Fruit fly (Drosophila melanogaster) whole organism, embryonic: ENCODE data around the gene Gr93a.

Experiments
- CG10366 ChIP-seq: fragments of 200-800 bp; sonication (Bioruptor generic); IDR thresholded peaks from 2 replicates; pipeline ENCODE4 v1.3.6; 2022; ENCODE audit warnings: missing biosample characterization, missing genetic modification characterization
- CG10431 ChIP-seq: fragments of 200-800 bp; sonication (Bioruptor generic); optimal IDR thresholded peaks from 3 replicates; lab custom pipeline; 2018; ENCODE audit warnings: missing biosample characterization, mild to moderate bottlenecking, missing genetic modification characterization
- CG10462 ChIP-seq: fragments of 200-800 bp; sonication (Bioruptor generic); optimal IDR thresholded peaks from 2 replicates; lab custom pipeline; 2016; ENCODE audit warnings: missing biosample characterization, missing genetic modification characterization
- CG10543 ChIP-seq: fragments of 200-800 bp; sonication (Bioruptor generic); optimal IDR thresholded peaks from 3 replicates; lab custom pipeline; 2017; ENCODE audit warnings: missing biosample characterization, mild to moderate bottlenecking, missing genetic modification characterization, moderate library complexity
- CG11696 ChIP-seq: fragments of 200-800 bp; sonication (Bioruptor generic); IDR thresholded peaks from 2 replicates; pipeline ENCODE4 v1.3.6; 2022; ENCODE audit warnings: missing biosample characterization, missing genetic modification characterization
- CG14441 ChIP-seq: fragments of 200-800 bp; sonication (Bioruptor generic); IDR thresholded peaks from 2 replicates; pipeline ENCODE4 v1.3.6; 2022; ENCODE audit warnings: missing biosample characterization, missing genetic modification characterization
- CG14860 ChIP-seq: fragments of 200-800 bp; sonication (Bioruptor generic); IDR thresholded peaks from 3 replicates; pipeline ENCODE4 v1.3.6; 2022; ENCODE audit warnings: missing biosample characterization, missing genetic modification characterization; ENCODE audit not compliant: partially characterized antibody
- CG17361 ChIP-seq: fragments of 200-800 bp; sonication (Bioruptor generic); IDR thresholded peaks from 3 replicates; pipeline ENCODE4 v1.3.6; 2022; ENCODE audit warnings: missing biosample characterization, missing genetic modification characterization
- CG18011 ChIP-seq: fragments of 200-800 bp; sonication (Bioruptor generic); optimal IDR thresholded peaks from 2 replicates; lab custom pipeline; 2017; ENCODE audit warnings: missing biosample characterization, missing genetic modification characterization, mild to moderate bottlenecking, moderate library complexity, missing genotype
- CG1832 ChIP-seq: fragments of 200-800 bp; sonication (Bioruptor generic); optimal IDR thresholded peaks from 2 replicates; lab custom pipeline; 2017; ENCODE audit warnings: missing biosample characterization, mild to moderate bottlenecking, missing genetic modification characterization, inconsistent platforms
- CG4360 ChIP-seq: fragments of 200-800 bp; sonication (Bioruptor generic); IDR thresholded peaks from 2 replicates; pipeline ENCODE4 v1.3.6; 2022; ENCODE audit warnings: missing biosample characterization, missing genetic modification characterization
- CG5180 ChIP-seq: fragments of 200-800 bp; sonication (Bioruptor generic); optimal IDR thresholded peaks from 3 replicates; lab custom pipeline; 2017; ENCODE audit warnings: missing biosample characterization, missing genetic modification characterization, mild to moderate bottlenecking, moderate library complexity, missing genetic modification reagents
- CG8478 ChIP-seq: fragments of >200 bp; optimal IDR thresholded peaks from 2 replicates; lab custom pipeline; 2018
- Dp ChIP-seq: fragments of 200-800 bp; sonication (Bioruptor generic); optimal IDR thresholded peaks from 2 replicates; lab custom pipeline; 2018; ENCODE audit warnings: missing biosample characterization, mild to moderate bottlenecking, missing genetic modification characterization, moderate library complexity
- H2.0 ChIP-seq: fragments of 200-800 bp; sonication (Bioruptor generic); IDR thresholded peaks from 2 replicates; pipeline ENCODE4 v1.3.6; 2022; ENCODE audit warnings: missing biosample characterization, missing genetic modification characterization
- Med ChIP-seq: fragments of 200-800 bp; sonication (Bioruptor generic); peaks from one replicate; lab custom pipeline; 2016; ENCODE audit warnings: missing biosample characterization, missing genetic modification characterization, mild to moderate bottlenecking, inconsistent platforms, moderate library complexity
- Mes4 ChIP-seq: fragments of 200-800 bp; sonication (Bioruptor generic); optimal IDR thresholded peaks from 2 replicates; lab custom pipeline; 2016; ENCODE audit warnings: missing biosample characterization, missing genetic modification characterization
- NFAT ChIP-seq: fragments of 200-800 bp; sonication (Bioruptor generic); IDR thresholded peaks from 2 replicates; pipeline ENCODE4 v1.3.6; 2022; ENCODE audit warnings: missing biosample characterization, missing genetic modification characterization
- Sin3A ChIP-seq: fragments of >200 bp; optimal IDR thresholded peaks from 2 replicates; lab custom pipeline; 2018
- Sry-β ChIP-seq: fragments of 200-800 bp; sonication (Bioruptor generic); optimal IDR thresholded peaks from 2 replicates; lab custom pipeline; 2018; ENCODE audit warnings: missing biosample characterization, mild to moderate bottlenecking, missing genetic modification characterization, moderate library complexity
- Stat92E ChIP-seq, 3 experiments: fragments of >200 bp in 2 of 3; fragments of 200-800 bp in 1 of 3; sonication (Bioruptor generic) in 1 of 3; optimal IDR thresholded peaks; 2 replicates each; lab custom pipeline; 2017 to 2019; ENCODE audit warnings: missing biosample characterization in 3 of 3, missing genetic modification characterization in 3 of 3, mild to moderate bottlenecking in 1 of 3, moderate library complexity in 1 of 3
- TFAM ChIP-seq: fragments of 200-800 bp; sonication (Bioruptor generic); optimal IDR thresholded peaks from 2 replicates; lab custom pipeline; 2017; ENCODE audit warnings: missing biosample characterization, missing genetic modification characterization, inconsistent platforms
- al ChIP-seq: fragments of 200-800 bp; sonication (Bioruptor generic); IDR thresholded peaks from 2 replicates; pipeline ENCODE4 v1.3.6; 2022; ENCODE audit warnings: missing biosample characterization, missing genetic modification characterization
- bbx ChIP-seq: fragments of 200-800 bp; sonication (Bioruptor generic); IDR thresholded peaks from 2 replicates; pipeline ENCODE4 v1.3.6; 2022; ENCODE audit warnings: missing biosample characterization, missing genetic modification characterization; ENCODE audit not compliant: partially characterized antibody
- crc ChIP-seq: fragments of 200-800 bp; sonication (Bioruptor generic); optimal IDR thresholded peaks from 2 replicates; lab custom pipeline; 2016; ENCODE audit warnings: missing biosample characterization, missing genetic modification characterization
- crp ChIP-seq, 2 experiments: fragments of 200-800 bp; sonication (Bioruptor generic); optimal IDR thresholded peaks; 2 replicates in 1 of 2; 3 replicates in 1 of 2; lab custom pipeline; 2017; ENCODE audit warnings: missing biosample characterization in 2 of 2, missing genetic modification characterization in 2 of 2, mild to moderate bottlenecking in 1 of 2, moderate library complexity in 1 of 2
- en ChIP-seq: fragments of 200-800 bp; sonication (Bioruptor generic); optimal IDR thresholded peaks from 2 replicates; lab custom pipeline; 2016; ENCODE audit warnings: missing biosample characterization, missing genetic modification characterization
- fd102C ChIP-seq: fragments of 200-800 bp; sonication (Bioruptor generic); optimal IDR thresholded peaks from 2 replicates; lab custom pipeline; 2018; ENCODE audit warnings: missing biosample characterization, mild to moderate bottlenecking, missing genetic modification characterization, moderate library complexity
- fd64A ChIP-seq: fragments of 200-800 bp; sonication (Bioruptor generic); optimal IDR thresholded peaks from 3 replicates; lab custom pipeline; 2018; ENCODE audit warnings: missing biosample characterization, mild to moderate bottlenecking, missing genetic modification characterization
- ftz-f1 ChIP-seq: fragments of 200-800 bp; sonication (Bioruptor generic); optimal IDR thresholded peaks from 2 replicates; lab custom pipeline; 2016; ENCODE audit warnings: missing biosample characterization, missing genetic modification characterization
- grau ChIP-seq: fragments of 200-800 bp; optimal IDR thresholded peaks from 3 replicates; lab custom pipeline; 2019; ENCODE audit warnings: missing biosample characterization, mild to moderate bottlenecking, missing genetic modification characterization, moderate library complexity
- hbn ChIP-seq: fragments of 200-800 bp; sonication (Bioruptor generic); IDR thresholded peaks from 2 replicates; pipeline ENCODE4 v1.3.6; 2022; ENCODE audit warnings: missing biosample characterization, missing genetic modification characterization; ENCODE audit not compliant: partially characterized antibody
- hkb ChIP-seq, 2 experiments: fragments of 200-800 bp in 1 of 2; fragments of >200 bp in 1 of 2; sonication (Bioruptor generic) in 1 of 2; IDR thresholded peaks in 1 of 2; optimal IDR thresholded peaks in 1 of 2; 2 replicates each; pipeline versions ENCODE4 v1.3.6 to Lab custom; 2017 to 2022; ENCODE audit warnings: missing biosample characterization in 1 of 2, missing genetic modification characterization in 1 of 2
- insv ChIP-seq, 2 experiments: fragments of 200-800 bp; sonication (Bioruptor generic); optimal IDR thresholded peaks; 3 replicates each; lab custom pipeline; 2016 to 2018; ENCODE audit warnings: missing biosample characterization in 2 of 2, missing genetic modification characterization in 2 of 2
- ken ChIP-seq: fragments of 200-800 bp; sonication (Bioruptor generic); IDR thresholded peaks from 3 replicates; pipeline ENCODE4 v1.3.6; 2022; ENCODE audit warnings: missing biosample characterization, missing genetic modification characterization
- nerfin-1 ChIP-seq: fragments of 200-800 bp; sonication (Bioruptor generic); optimal IDR thresholded peaks from 3 replicates; lab custom pipeline; 2019; ENCODE audit warnings: missing biosample characterization, mild to moderate bottlenecking, missing genetic modification characterization, moderate library complexity
- oc ChIP-seq: fragments of 200-800 bp; sonication (Bioruptor generic); optimal IDR thresholded peaks from 2 replicates; lab custom pipeline; 2018; ENCODE audit warnings: missing biosample characterization, mild to moderate bottlenecking, missing genetic modification characterization, moderate library complexity
- row ChIP-seq: fragments of 200-800 bp; sonication (Bioruptor generic); IDR thresholded peaks from 3 replicates; pipeline ENCODE4 v1.3.6; 2022; ENCODE audit warnings: missing biosample characterization, missing genetic modification characterization
- sc ChIP-seq, 3 experiments: fragments of >200 bp in 2 of 3; fragments of 200-800 bp in 1 of 3; sonication (Bioruptor generic) in 1 of 3; optimal IDR thresholded peaks; 2 replicates in 2 of 3; 3 replicates in 1 of 3; lab custom pipeline; 2017; ENCODE audit warnings: mild to moderate bottlenecking in 1 of 3, missing biosample characterization in 1 of 3, missing genetic modification characterization in 1 of 3, missing genetic modification reagents in 1 of 3
- scrt ChIP-seq: fragments of 200-800 bp; sonication (Bioruptor generic); optimal IDR thresholded peaks from 2 replicates; lab custom pipeline; 2018; ENCODE audit warnings: missing biosample characterization, mild to moderate bottlenecking, missing genetic modification characterization, moderate library complexity
- sima ChIP-seq: fragments of 200-800 bp; sonication (Bioruptor generic); optimal IDR thresholded peaks from 2 replicates; lab custom pipeline; 2016; ENCODE audit warnings: missing biosample characterization, missing genetic modification characterization
- sr ChIP-seq: fragments of 200-800 bp; sonication (Bioruptor generic); IDR thresholded peaks from 3 replicates; pipeline ENCODE4 v1.3.6; 2022; ENCODE audit warnings: missing biosample characterization, missing genetic modification characterization
- tap ChIP-seq: fragments of 200-800 bp; optimal IDR thresholded peaks from 3 replicates; lab custom pipeline; 2019; ENCODE audit warnings: missing biosample characterization, mild to moderate bottlenecking, missing genetic modification characterization, moderate library complexity
- tgo ChIP-seq: fragments of 200-800 bp; sonication (Bioruptor generic); IDR thresholded peaks from 3 replicates; pipeline ENCODE4 v1.3.6; 2022; ENCODE audit warnings: missing biosample characterization, missing genetic modification characterization
- tio ChIP-seq: fragments of 200-800 bp; sonication (Bioruptor generic); optimal IDR thresholded peaks from 2 replicates; lab custom pipeline; 2017; ENCODE audit warnings: missing biosample characterization, missing genetic modification characterization, inconsistent platforms
- trh ChIP-seq: fragments of 200-800 bp; sonication (Bioruptor generic); optimal IDR thresholded peaks from 2 replicates; lab custom pipeline; 2016; ENCODE audit warnings: missing biosample characterization, missing genetic modification characterization
- tx ChIP-seq: fragments of 200-800 bp; sonication (Bioruptor generic); optimal IDR thresholded peaks from 2 replicates; lab custom pipeline; 2016; ENCODE audit warnings: missing biosample characterization, missing genetic modification characterization
- vvl ChIP-seq: fragments of 200-800 bp; sonication (Bioruptor generic); IDR thresholded peaks from 2 replicates; pipeline ENCODE4 v1.3.6; 2022; ENCODE audit warnings: missing biosample characterization, missing genetic modification characterization
- zen2 ChIP-seq: fragments of 200-800 bp; sonication (Bioruptor generic); IDR thresholded peaks from 3 replicates; pipeline ENCODE4 v1.3.6; 2022; ENCODE audit warnings: missing biosample characterization, missing genetic modification characterization; ENCODE audit not compliant: partially characterized antibody
- zfh1 ChIP-seq: fragments of 200-800 bp; sonication (Bioruptor generic); IDR thresholded peaks from 3 replicates; pipeline ENCODE4 v1.3.6; 2022; ENCODE audit warnings: missing biosample characterization, missing genetic modification characterization

The Gr93a gene

DNA sequence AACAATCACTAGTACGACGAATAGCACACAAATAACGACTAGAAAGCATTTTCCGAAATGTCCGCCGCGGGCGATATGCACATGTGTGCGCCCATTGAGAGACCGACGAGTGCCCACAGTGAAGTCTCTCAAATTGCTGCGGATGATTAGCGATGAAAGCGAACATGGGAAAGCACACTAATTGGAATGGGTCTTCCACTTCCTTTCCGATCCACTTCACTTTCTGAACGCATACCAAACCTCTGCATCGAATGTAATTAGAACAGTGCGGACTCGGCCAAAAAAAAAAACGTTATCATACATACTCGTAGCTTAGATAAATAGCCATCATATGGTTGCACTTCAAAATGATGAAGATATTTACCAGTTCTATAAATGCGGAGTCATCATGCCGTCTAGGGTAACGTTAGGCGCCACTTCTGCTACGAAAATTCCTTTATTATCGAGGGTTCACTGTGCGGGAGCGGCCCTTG lies 17.7 kb downstream of the Gr93a start (continued):
- TF ChIP-seq crc (GFP tag; lab: Kevin White, UChicago) (peak; percentile 18), CG17361 (GFP tag; lab: Robert Waterston, UW) (peak; percentile 74), fd102C (GFP tag; lab: Kevin White, UChicago) (no peak), oc (peak; percentile 24), Stat92E (GFP tag; optimal IDR thresholded peaks at IDR 0.05; lab: Kevin White, UChicago) (no peak), CG4360 (GFP tag; lab: Robert Waterston, UW) (no peak), ken (GFP tag; lab: Robert Waterston, UW) (peak; percentile 64; the same call in 1 of the 3 replicates), ftz-f1 (no peak), Dp (no peak), bbx (GFP tag; lab: Robert Waterston, UW) (no peak), scrt (GFP tag; lab: Kevin White, UChicago) (no peak), tgo (GFP tag; lab: Robert Waterston, UW) (no peak), CG10431 (GFP tag; lab: Kevin White, UChicago) (peak; percentile 3), CG14860 (no peak), H2.0 (no peak), CG10366 (GFP tag; lab: Robert Waterston, UW) (no peak), CG14441 (GFP tag; lab: Robert Waterston, UW) (no peak), grau (tag; lab: Kevin White, UChicago) (peak; percentile 95), hkb (optimal IDR thresholded peaks at IDR 0.05; lab: Kevin White, UChicago) (no peak), hkb (GFP tag; IDR thresholded peaks at IDR 0.05; lab: Robert Waterston, UW) (no peak), sr (GFP tag; lab: Robert Waterston, UW) (no peak), hbn (GFP tag; lab: Robert Waterston, UW) (no peak), CG10543 (no peak), Sry-β (GFP tag; lab: Kevin White, UChicago) (no peak), en (no peak), vvl (GFP tag; lab: Robert Waterston, UW) (peak; percentile 53; the same call in 1 of the 2 replicates), CG18011 (GFP tag; lab: Kevin White, UChicago) (no peak), zen2 (GFP tag; lab: Robert Waterston, UW) (no peak), NFAT (GFP tag; lab: Robert Waterston, UW) (no peak), sc (optimal IDR thresholded peaks at IDR 0.05; lab: Kevin White, UChicago) (no peak), sc (GFP tag; optimal IDR thresholded peaks at IDR 0.05; lab: Kevin White, UChicago) (no peak), CG1832 (no peak), tx (GFP tag; lab: Kevin White, UChicago) (peak; percentile 37), Med (GFP tag; lab: Kevin White, UChicago) (peak; percentile 73), sima (no peak), CG8478 (lab: Kevin White, UChicago) (no peak), CG5180 (GFP tag; lab: Kevin White, UChicago) (peak; percentile 3), zfh1 (GFP tag; lab: Robert Waterston, UW) (no peak), insv (GFP tag; optimal IDR thresholded peaks at IDR 0.05; lab: Kevin White, UChicago) (peak in 1 of 2 experiments; percentile 7), TFAM (GFP tag; lab: Kevin White, UChicago) (no peak), tio (peak; percentile 27), Sin3A (lab: Kevin White, UChicago) (no peak), row (GFP tag; lab: Robert Waterston, UW) (peak; percentile 74), CG10462 (GFP tag; lab: Kevin White, UChicago) (peak; percentile 3), crp (GFP tag; optimal IDR thresholded peaks at IDR 0.05; lab: Kevin White, UChicago) (no peak), Mes4 (GFP tag; lab: Kevin White, UChicago) (peak; percentile 55), nerfin-1 (tag; lab: Kevin White, UChicago) (peak; percentile 36), CG11696 (GFP tag; lab: Robert Waterston, UW) (no peak), al (GFP tag; lab: Robert Waterston, UW) (no peak), trh (no peak), tap (no peak), fd64A (GFP tag; lab: Kevin White, UChicago) (peak; percentile 22)
